Fruit fly (Drosophila melanogaster): ENCODE measurements around the gene crn.

DNA sequence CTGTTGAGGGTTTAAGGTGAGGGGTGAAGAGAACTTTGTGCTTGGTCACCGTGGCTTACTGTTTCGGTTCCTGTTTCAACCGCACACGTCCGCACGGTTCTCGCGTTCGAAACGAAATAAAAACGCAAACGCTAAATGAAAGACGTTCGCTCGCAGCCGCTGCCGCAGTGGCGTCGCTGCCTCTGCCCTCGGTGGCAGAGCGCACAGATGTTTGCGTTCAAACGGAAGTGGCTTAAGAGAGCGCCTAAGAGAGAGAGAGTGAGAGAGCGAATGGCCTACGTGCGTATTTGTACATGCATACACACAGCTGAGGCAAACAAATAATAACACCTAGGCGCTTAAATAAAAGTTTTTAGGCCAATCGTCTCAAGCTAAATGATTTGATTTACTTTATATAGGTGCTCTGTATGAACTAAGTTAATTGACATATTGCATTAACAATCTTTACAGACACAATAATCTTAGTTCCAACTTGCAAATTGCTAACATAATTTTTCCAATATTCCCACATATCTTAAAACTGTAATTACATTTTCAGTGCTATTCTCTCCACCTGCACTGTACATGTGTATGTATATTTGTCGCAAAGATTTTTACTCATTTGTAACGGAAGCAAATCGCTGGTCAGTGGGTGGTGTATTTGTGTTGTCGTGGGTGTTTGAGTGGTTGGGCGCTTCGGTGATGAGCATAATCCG is 43.7 kb upstream of the crn start, which contains the start of gene CG2865:
- peak; percentile 95 for TF ChIP-seq HHEX (GFP tag; optimal IDR thresholded peaks at IDR 0.05)
- peak; percentile 28 for TF ChIP-seq ftz-f1 (GFP tag; optimal IDR thresholded peaks at IDR 0.05)
- TF ChIP-seq CG7372 (GFP tag; IDR thresholded peaks at IDR 0.05), result peak; percentile 88
- peak; percentile 96 for TF ChIP-seq CG13624 (GFP tag; optimal IDR thresholded peaks at IDR 0.05)
- TF ChIP-seq Dfd (GFP tag; optimal IDR thresholded peaks at IDR 0.05), result no peak
- TF ChIP-seq Pdp1 (GFP tag; optimal IDR thresholded peaks at IDR 0.05), result peak; percentile 90 to 93
- no peak for TF ChIP-seq cad (GFP tag; optimal IDR thresholded peaks at IDR 0.05)
- peak; percentile 55; the same call in 2 of the 4 replicates for TF ChIP-seq Gug (GFP tag; IDR thresholded peaks at IDR 0.05)
